Fruit fly (Drosophila melanogaster) whole organism, embryonic: ENCODE measurements around the gene mod.

Experiments used
- CG10209 ChIP-seq: fragments of 200-800 bp; sonication (Bioruptor generic); optimal IDR thresholded peaks from 3 replicates; lab custom pipeline; 2017; ENCODE audit warnings: missing biosample characterization, mild to moderate bottlenecking, missing genetic modification characterization, missing genetic modification reagents
- CG11695 ChIP-seq: fragments of 200-800 bp; sonication (Bioruptor generic); IDR thresholded peaks from 3 replicates; pipeline ENCODE4 v1.3.6; 2022; ENCODE audit warnings: missing biosample characterization, missing genetic modification characterization
- CG12744 ChIP-seq: fragments of 200-800 bp; sonication (Bioruptor generic); optimal IDR thresholded peaks from 2 replicates; lab custom pipeline; 2016; ENCODE audit warnings: missing biosample characterization, missing genetic modification characterization
- CG13424 ChIP-seq: fragments of 200-800 bp; sonication (Bioruptor generic); optimal IDR thresholded peaks from 2 replicates; lab custom pipeline; 2019; ENCODE audit warnings: missing biosample characterization, mild to moderate bottlenecking, missing genetic modification characterization, moderate library complexity
- CG15011 ChIP-seq: fragments of 200-800 bp; sonication (Bioruptor generic); optimal IDR thresholded peaks from 3 replicates; lab custom pipeline; 2018; ENCODE audit warnings: missing biosample characterization, mild to moderate bottlenecking, missing genetic modification characterization
- CG15514 ChIP-seq: fragments of 200-800 bp; sonication (Bioruptor generic); optimal IDR thresholded peaks from 3 replicates; lab custom pipeline; 2017; ENCODE audit warnings: missing biosample characterization, missing genetic modification characterization, mild to moderate bottlenecking, moderate library complexity, missing genetic modification reagents
- CG18011 ChIP-seq: fragments of 200-800 bp; sonication (Bioruptor generic); optimal IDR thresholded peaks from 2 replicates; lab custom pipeline; 2017; ENCODE audit warnings: missing biosample characterization, missing genetic modification characterization, mild to moderate bottlenecking, moderate library complexity, missing genotype
- CG2678 ChIP-seq: fragments of 200-800 bp; sonication (Bioruptor generic); optimal IDR thresholded peaks from 3 replicates; lab custom pipeline; 2019; ENCODE audit warnings: missing biosample characterization, mild to moderate bottlenecking, missing genetic modification characterization, moderate library complexity
- CG43689 ChIP-seq: fragments of 200-800 bp; sonication (Bioruptor generic); IDR thresholded peaks from 2 replicates; pipeline ENCODE4 v1.3.6; 2022; ENCODE audit warnings: missing biosample characterization, missing genetic modification characterization
- CG9609 ChIP-seq: fragments of 200-800 bp; sonication (Bioruptor generic); optimal IDR thresholded peaks from 3 replicates; lab custom pipeline; 2016; ENCODE audit warnings: missing biosample characterization, missing genetic modification characterization
- ERR ChIP-seq: fragments of 200-800 bp; sonication (Bioruptor generic); optimal IDR thresholded peaks from 2 replicates; lab custom pipeline; 2016; ENCODE audit warnings: missing biosample characterization, missing genetic modification characterization
- Fer1 ChIP-seq: fragments of 200-800 bp; sonication (Bioruptor generic); optimal IDR thresholded peaks from 2 replicates; lab custom pipeline; 2017; ENCODE audit warnings: missing biosample characterization, mild to moderate bottlenecking, missing genetic modification characterization
- Fer2 ChIP-seq: fragments of 200-800 bp; sonication (Bioruptor generic); optimal IDR thresholded peaks from 2 replicates; lab custom pipeline; 2018; ENCODE audit warnings: missing biosample characterization, mild to moderate bottlenecking, missing genetic modification characterization, moderate library complexity
- Neu2 ChIP-seq: fragments of 200-800 bp; sonication (Bioruptor generic); optimal IDR thresholded peaks from 3 replicates; lab custom pipeline; 2016; ENCODE audit warnings: missing biosample characterization, missing genetic modification characterization, borderline replicate concordance
- Rfx ChIP-seq: fragments of 200-800 bp; sonication (Bioruptor generic); IDR thresholded peaks from 2 replicates; pipeline ENCODE4 v1.3.6; 2022; ENCODE audit warnings: missing biosample characterization, missing genetic modification characterization
- Rx ChIP-seq: fragments of 200-800 bp; sonication (Bioruptor generic); IDR thresholded peaks from 2 replicates; pipeline ENCODE4 v1.3.6; 2022; ENCODE audit warnings: missing biosample characterization, missing genetic modification characterization
- Spps ChIP-seq: fragments of 200-800 bp; sonication (Bioruptor generic); optimal IDR thresholded peaks from 2 replicates; lab custom pipeline; 2018; ENCODE audit warnings: missing biosample characterization, mild to moderate bottlenecking, missing genetic modification characterization
- Ssrp ChIP-seq: fragments of 200-800 bp; sonication (Bioruptor generic); optimal IDR thresholded peaks from 2 replicates; lab custom pipeline; 2018; ENCODE audit warnings: missing biosample characterization, mild to moderate bottlenecking, missing genetic modification characterization, moderate library complexity
- TFAM ChIP-seq: fragments of 200-800 bp; sonication (Bioruptor generic); optimal IDR thresholded peaks from 2 replicates; lab custom pipeline; 2017; ENCODE audit warnings: missing biosample characterization, missing genetic modification characterization, inconsistent platforms
- bab2 ChIP-seq: fragments of 200-800 bp; sonication (Bioruptor generic); optimal IDR thresholded peaks from 2 replicates; lab custom pipeline; 2016; ENCODE audit warnings: missing biosample characterization, missing genetic modification characterization
- crol ChIP-seq: fragments of 200-800 bp; sonication (Bioruptor generic); IDR thresholded peaks from 2 replicates; pipeline ENCODE4 v1.3.6; 2022; ENCODE audit warnings: missing biosample characterization, missing genetic modification characterization
- danr ChIP-seq: fragments of 200-800 bp; sonication (Bioruptor generic); IDR thresholded peaks from 2 replicates; pipeline ENCODE4 v1.3.6; 2022; ENCODE audit warnings: missing biosample characterization, missing genetic modification characterization
- dimm ChIP-seq: fragments of 200-800 bp; sonication (Bioruptor generic); IDR thresholded peaks from 2 replicates; pipeline ENCODE4 v1.3.6; 2022; ENCODE audit warnings: missing biosample characterization, missing genetic modification characterization
- fd96Cb ChIP-seq: fragments of 200-800 bp; sonication (Bioruptor generic); optimal IDR thresholded peaks from 2 replicates; lab custom pipeline; 2018; ENCODE audit warnings: missing biosample characterization, mild to moderate bottlenecking, missing genetic modification characterization, moderate library complexity
- gro ChIP-seq: fragments of 200-800 bp; sonication (Bioruptor generic); optimal IDR thresholded peaks from 2 replicates; lab custom pipeline; 2016; ENCODE audit warnings: missing biosample characterization, missing genetic modification characterization
- ind ChIP-seq: fragments of 200-800 bp; sonication (Bioruptor generic); optimal IDR thresholded peaks from 3 replicates; lab custom pipeline; 2016; ENCODE audit warnings: missing biosample characterization, missing genetic modification characterization
- klu ChIP-seq: fragments of 200-800 bp; sonication (Bioruptor generic); IDR thresholded peaks from 2 replicates; pipeline ENCODE4 v1.3.6; 2022; ENCODE audit warnings: missing biosample characterization, missing genetic modification characterization
- maf-S ChIP-seq: fragments of 200-800 bp; sonication (Bioruptor generic); optimal IDR thresholded peaks from 2 replicates; lab custom pipeline; 2016; ENCODE audit warnings: missing biosample characterization, missing genetic modification characterization
- mam ChIP-seq: fragments of 200-800 bp; sonication (Bioruptor generic); optimal IDR thresholded peaks from 3 replicates; lab custom pipeline; 2016; ENCODE audit warnings: missing biosample characterization, missing genetic modification characterization
- phol ChIP-seq: fragments of 200-800 bp; sonication (Bioruptor generic); optimal IDR thresholded peaks from 3 replicates; lab custom pipeline; 2018; ENCODE audit warnings: missing biosample characterization, mild to moderate bottlenecking, missing genetic modification characterization, moderate library complexity
- pita ChIP-seq: fragments of 200-800 bp; sonication (Bioruptor generic); optimal IDR thresholded peaks from 2 replicates; lab custom pipeline; 2017; ENCODE audit warnings: missing biosample characterization, mild to moderate bottlenecking, missing genetic modification characterization
- scrt ChIP-seq: fragments of 200-800 bp; sonication (Bioruptor generic); optimal IDR thresholded peaks from 2 replicates; lab custom pipeline; 2018; ENCODE audit warnings: missing biosample characterization, mild to moderate bottlenecking, missing genetic modification characterization, moderate library complexity
- sima ChIP-seq: fragments of 200-800 bp; sonication (Bioruptor generic); optimal IDR thresholded peaks from 2 replicates; lab custom pipeline; 2016; ENCODE audit warnings: missing biosample characterization, missing genetic modification characterization
- so ChIP-seq: fragments of 200-800 bp; sonication (Bioruptor generic); IDR thresholded peaks from 3 replicates; pipeline ENCODE4 v1.3.6; 2022; ENCODE audit warnings: missing biosample characterization, missing genetic modification characterization
- sr ChIP-seq: fragments of 200-800 bp; sonication (Bioruptor generic); IDR thresholded peaks from 3 replicates; pipeline ENCODE4 v1.3.6; 2022; ENCODE audit warnings: missing biosample characterization, missing genetic modification characterization
- stwl ChIP-seq: fragments of 200-800 bp; sonication (Bioruptor generic); optimal IDR thresholded peaks from 3 replicates; lab custom pipeline; 2018; ENCODE audit warnings: missing biosample characterization, mild to moderate bottlenecking, missing genetic modification characterization, moderate library complexity
- tin ChIP-seq: fragments of 200-800 bp; sonication (Bioruptor generic); optimal IDR thresholded peaks from 3 replicates; lab custom pipeline; 2016; ENCODE audit warnings: missing biosample characterization, missing genetic modification characterization
- tll ChIP-seq, 2 experiments: fragments of 200-800 bp in 1 of 2; fragments of >200 bp in 1 of 2; sonication (Bioruptor generic) in 1 of 2; optimal IDR thresholded peaks; 2 replicates each; lab custom pipeline; 2017 to 2019; ENCODE audit warnings: missing biosample characterization in 2 of 2, missing genetic modification characterization in 2 of 2, mild to moderate bottlenecking in 1 of 2, moderate library complexity in 1 of 2
- trem ChIP-seq: fragments of 200-800 bp; optimal IDR thresholded peaks from 3 replicates; lab custom pipeline; 2019; ENCODE audit warnings: missing biosample characterization, mild to moderate bottlenecking, missing genetic modification characterization, moderate library complexity
- tx ChIP-seq: fragments of 200-800 bp; sonication (Bioruptor generic); optimal IDR thresholded peaks from 2 replicates; lab custom pipeline; 2016; ENCODE audit warnings: missing biosample characterization, missing genetic modification characterization

The mod gene

DNA sequence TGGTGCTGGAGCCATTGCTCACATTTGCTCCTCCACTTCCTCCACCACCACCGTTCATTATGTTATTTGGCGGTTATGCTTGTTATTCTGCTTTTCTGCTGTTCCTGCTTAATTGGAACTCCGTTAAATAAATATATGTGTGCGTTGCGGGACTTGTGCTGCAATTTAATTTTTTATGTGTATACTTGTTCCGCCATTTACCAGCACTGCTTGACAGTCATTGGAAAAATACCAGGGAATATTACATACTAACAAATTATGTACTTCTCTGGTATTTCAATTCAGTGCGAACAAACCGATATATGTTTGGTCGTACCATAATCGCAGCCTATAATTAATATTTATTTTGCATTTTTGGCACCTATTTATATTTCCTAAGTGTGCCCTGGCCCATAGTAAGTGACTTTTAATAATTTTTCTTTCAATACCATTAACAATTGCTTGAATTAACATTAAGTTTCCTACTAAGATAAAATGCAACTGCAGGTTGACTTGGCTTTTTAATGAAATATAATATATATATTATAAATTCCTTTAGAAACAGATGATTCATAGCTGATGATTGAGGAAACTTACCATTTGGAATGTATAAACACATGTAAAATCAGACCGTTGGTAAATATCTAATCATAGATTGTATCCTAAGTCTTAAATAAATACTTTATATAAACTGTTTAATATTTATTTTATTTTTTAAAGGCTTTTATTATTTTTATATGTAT, at the start of gene mod, which contains the start of gene krz (continued):
- peak; percentile 6 for TF ChIP-seq CG2678 (tag; lab: Kevin White, UChicago)
- no peak for TF ChIP-seq CG9609 (GFP tag; lab: Kevin White, UChicago)
- peak; percentile 45 for TF ChIP-seq gro (GFP tag; lab: Kevin White, UChicago)
- peak; percentile 25 for TF ChIP-seq maf-S
- TF ChIP-seq sr (GFP tag; lab: Robert Waterston, UW): no peak
- no peak for TF ChIP-seq so (GFP tag; lab: Robert Waterston, UW)
- no peak for TF ChIP-seq TFAM
- TF ChIP-seq klu (GFP tag; lab: Robert Waterston, UW): no peak
- TF ChIP-seq Rx (GFP tag; lab: Robert Waterston, UW): no peak
- no peak for TF ChIP-seq CG15011
- peak; percentile 28 for TF ChIP-seq trem
- no peak for TF ChIP-seq Fer2
- TF ChIP-seq Rfx (GFP tag; lab: Robert Waterston, UW): no peak; the same call in 1 of the 2 replicates
- no peak for TF ChIP-seq sima (GFP tag; lab: Kevin White, UChicago)
- TF ChIP-seq bab2: no peak
- TF ChIP-seq tx (GFP tag; lab: Kevin White, UChicago): peak; percentile 46
- no peak for TF ChIP-seq scrt (GFP tag; lab: Kevin White, UChicago)
- peak; percentile 29 for TF ChIP-seq CG12744 (GFP tag; lab: Kevin White, UChicago)
- TF ChIP-seq tll (GFP tag; optimal IDR thresholded peaks at IDR 0.05; lab: Kevin White, UChicago): no peak
- TF ChIP-seq CG11695: no peak
- TF ChIP-seq CG43689: no peak
- TF ChIP-seq ind (GFP tag; lab: Kevin White, UChicago): no peak
- peak; percentile 40 for TF ChIP-seq mam (GFP tag; lab: Kevin White, UChicago)
- peak; percentile 48 for TF ChIP-seq Ssrp (tag; lab: Kevin White, UChicago)
- peak; percentile 3 for TF ChIP-seq CG13424 (tag; lab: Kevin White, UChicago)
- TF ChIP-seq Spps (tag; lab: Kevin White, UChicago): no peak
- TF ChIP-seq ERR: no peak
- no peak for TF ChIP-seq CG10209 (GFP tag; lab: Kevin White, UChicago)
- no peak for TF ChIP-seq crol (GFP tag; lab: Robert Waterston, UW)
- no peak for TF ChIP-seq dimm (GFP tag; lab: Robert Waterston, UW)
- no peak for TF ChIP-seq fd96Cb
- TF ChIP-seq Neu2 (GFP tag; lab: Kevin White, UChicago): no peak
- peak; percentile 12 for TF ChIP-seq phol (tag; lab: Kevin White, UChicago)
- no peak for TF ChIP-seq CG18011 (GFP tag; lab: Kevin White, UChicago)
- TF ChIP-seq tin: peak; percentile 11
- peak; percentile 7 for TF ChIP-seq Fer1
- no peak for TF ChIP-seq danr (GFP tag; lab: Robert Waterston, UW)
- no peak for TF ChIP-seq CG15514

DNA sequence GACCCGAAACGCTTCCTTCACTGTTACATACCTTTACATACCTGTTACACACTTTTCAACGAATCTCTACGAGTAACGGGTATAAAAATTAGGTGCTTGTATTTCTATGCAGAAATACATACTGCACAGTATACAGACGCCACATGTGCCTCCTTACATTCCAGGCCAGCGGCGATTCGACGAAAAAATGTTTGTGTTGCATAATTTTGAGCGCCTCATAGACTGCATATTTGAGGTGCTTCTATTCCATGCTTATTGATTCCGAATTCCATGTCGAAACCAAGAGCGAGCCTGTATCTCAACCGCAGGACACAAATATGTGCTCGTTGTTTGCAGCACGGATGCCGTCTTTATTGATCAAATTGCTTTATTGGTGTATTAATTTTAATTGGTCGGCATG, 45.5 kb upstream of the mod start:
- TF ChIP-seq stwl (tag; lab: Kevin White, UChicago) (peak; percentile 46), Fer2 (no peak), pita (GFP tag; lab: Kevin White, UChicago) (peak; percentile 39)
- TF ChIP-seq, all 482 proteins: peak for 2
